Worm (Caenorhabditis elegans) whole organism, L2 larva: ENCODE measurements around the gene C17G1.2.

ENCODE experiments used
- ZK546.5 ChIP-seq: sonication (generic microtip); optimal IDR thresholded peaks from 2 replicates; lab custom pipeline; 2017; ENCODE audit warnings: missing biosample characterization, missing genetic modification characterization
- ceh-82 ChIP-seq: fragments of 150-350 bp; optimal IDR thresholded peaks from 2 replicates; lab custom pipeline; 2014; ENCODE audit warnings: missing biosample characterization, missing genetic modification characterization
- elt-3 ChIP-seq: sonication (generic microtip); optimal IDR thresholded peaks from 2 replicates; lab custom pipeline; 2017; ENCODE audit warnings: missing biosample characterization, missing genetic modification characterization
- fos-1 ChIP-seq: fragments of 150-350 bp; optimal IDR thresholded peaks from 2 replicates; lab custom pipeline; 2014; ENCODE audit warnings: missing biosample characterization, missing genetic modification characterization
- lsy-2 ChIP-seq, 2 experiments: fragments of 150-350 bp in 1 of 2; sonication (generic microtip) in 1 of 2; optimal IDR thresholded peaks; 2 replicates each; lab custom pipeline; 2014 to 2017; ENCODE audit warnings: missing biosample characterization in 2 of 2, missing genetic modification characterization in 2 of 2
- mbf-1 ChIP-seq: sonication (generic microtip); optimal IDR thresholded peaks from 2 replicates; lab custom pipeline; 2017; ENCODE audit warnings: missing biosample characterization, missing genetic modification characterization
- nhr-6 ChIP-seq: fragments of 150-350 bp; optimal IDR thresholded peaks from 2 replicates; lab custom pipeline; 2014; ENCODE audit warnings: missing biosample characterization, missing genetic modification characterization
- nhr-77 ChIP-seq: fragments of 150-350 bp; optimal IDR thresholded peaks from 2 replicates; lab custom pipeline; 2014; ENCODE audit warnings: missing biosample characterization, missing genetic modification characterization
- snpc-4 ChIP-seq: fragments of 150-350 bp; optimal IDR thresholded peaks from 2 replicates; lab custom pipeline; 2014; ENCODE audit warnings: missing biosample characterization, missing genetic modification characterization
- unc-39 ChIP-seq: fragments of 150-350 bp; optimal IDR thresholded peaks from 2 replicates; lab custom pipeline; 2014; ENCODE audit warnings: missing biosample characterization, missing genetic modification characterization
- unc-55 ChIP-seq: fragments of 150-350 bp; sonication (generic microtip); optimal IDR thresholded peaks from 3 replicates; lab custom pipeline; 2014; ENCODE audit warnings: missing biosample characterization, missing genetic modification reagents, missing genetic modification characterization
- unc-62 ChIP-seq: fragments of 150-350 bp; optimal IDR thresholded peaks from 2 replicates; lab custom pipeline; 2014; ENCODE audit warnings: missing biosample characterization, missing genetic modification reagents, missing genetic modification characterization
- zag-1 ChIP-seq: fragments of 150-350 bp; optimal IDR thresholded peaks from 2 replicates; lab custom pipeline; 2014; ENCODE audit warnings: missing biosample characterization, missing genetic modification characterization

DNA sequence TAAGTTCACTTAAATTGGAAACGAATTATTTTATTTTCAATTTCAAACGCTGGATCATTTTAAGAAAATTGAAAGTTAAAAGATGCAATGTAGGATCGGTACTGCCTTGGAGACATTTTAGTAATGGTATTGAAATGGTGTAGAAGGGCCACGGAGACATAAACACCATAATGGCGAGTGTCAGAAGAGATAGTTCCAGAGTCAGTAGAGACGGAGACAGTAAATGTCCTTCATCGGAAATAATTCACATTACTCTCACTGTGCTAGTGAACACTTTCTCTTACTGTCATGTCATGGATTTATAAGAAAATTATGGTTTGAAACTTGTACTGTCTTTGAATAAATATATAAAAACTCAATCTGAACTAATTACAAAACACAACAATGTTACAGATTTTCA lies 28.3 kb upstream of the C17G1.2 start:
- TF ChIP-seq unc-39 (no peak), nhr-77 (no peak), zag-1 (no peak), elt-3 (tag; lab: Kevin White, UChicago) (no peak), fos-1 (tag; lab: Kevin White, UChicago) (no peak), lsy-2 (tag; optimal IDR thresholded peaks at IDR 0.05; lab: Kevin White, UChicago) (no peak), mbf-1 (tag; lab: Kevin White, UChicago) (no peak), nhr-6 (no peak), ZK546.5 (tag; lab: Kevin White, UChicago) (no peak), unc-62 (no peak), ceh-82 (tag; lab: Kevin White, UChicago) (no peak), unc-55 (GFP tag; lab: Kevin White, UChicago) (no peak), snpc-4 (no peak)
